Worm (Caenorhabditis elegans): ENCODE results near the gene phat-6.

DNA sequence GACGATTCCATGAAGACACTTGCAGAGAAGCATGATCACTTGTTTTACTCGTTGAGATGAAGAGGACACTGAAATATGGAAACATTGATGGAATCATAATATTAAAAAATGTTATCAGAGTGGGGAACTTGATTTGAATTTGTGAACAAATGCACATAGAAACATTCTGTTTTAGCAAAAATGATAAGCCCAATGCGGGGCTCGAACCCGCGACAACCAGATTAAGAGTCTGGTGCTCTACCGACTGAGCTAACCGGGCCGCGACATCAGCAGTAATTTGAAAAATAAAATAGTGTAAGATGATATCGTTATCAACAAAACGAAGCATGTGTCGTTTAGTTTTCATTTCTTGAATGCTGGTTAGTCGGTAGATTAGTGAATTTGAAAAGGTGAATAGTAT, 47.0 kb upstream of the phat-6 start:
- no peak for TF ChIP-seq egl-27 (tag; optimal IDR thresholded peaks at IDR 0.05)
- TF ChIP-seq aly-2 (tag; optimal IDR thresholded peaks at IDR 0.05), result no peak
- TF ChIP-seq zip-4 (GFP tag; optimal IDR thresholded peaks at IDR 0.05), result no peak
- no peak for TF ChIP-seq lin-13 (GFP tag; optimal IDR thresholded peaks at IDR 0.05)
- no peak for TF ChIP-seq skn-1 (tag; optimal IDR thresholded peaks at IDR 0.05)
- no peak for TF ChIP-seq hlh-4 (tag; optimal IDR thresholded peaks at IDR 0.05)
- no peak for TF ChIP-seq fkh-10 (GFP tag; optimal IDR thresholded peaks at IDR 0.05)
- TF ChIP-seq Y116A8C.19 (tag; optimal IDR thresholded peaks at IDR 0.05; ENCODE audit: borderline replicate concordance), result no peak
- TF ChIP-seq ama-1 (optimal IDR thresholded peaks at IDR 0.05), result no peak
